Fruit fly (Drosophila melanogaster): Measurements from ENCODE around the gene CG8119.

dm6 chrX:15616018-15616417 is 46.4 kb upstream of the CG8119 start:
- TF ChIP-seq Mio (GFP tag; optimal IDR thresholded peaks at IDR 0.05) (no peak), brk (GFP tag; optimal IDR thresholded peaks at IDR 0.05) (no peak), Abd-B (GFP tag; optimal IDR thresholded peaks at IDR 0.05) (no peak), usp (GFP tag; optimal IDR thresholded peaks at IDR 0.05) (no peak), Jra (GFP tag; optimal IDR thresholded peaks at IDR 0.05) (no peak), CG32264 (GFP tag; optimal IDR thresholded peaks at IDR 0.05) (no peak), ey (GFP tag; optimal IDR thresholded peaks at IDR 0.05) (no peak), h (GFP tag; optimal IDR thresholded peaks at IDR 0.05) (no peak), pan (optimal IDR thresholded peaks at IDR 0.05) (no peak)
